Fruit fly (Drosophila melanogaster): ENCODE data around the gene Dip-C.

The Dip-C gene

dm6 chr3R:12445468-12445867 is 31.9 kb upstream of the Dip-C start:
- no peak for TF ChIP-seq Dll (optimal IDR thresholded peaks at IDR 0.05)
- no peak for TF ChIP-seq pan (optimal IDR thresholded peaks at IDR 0.05)
- TF ChIP-seq psq (optimal IDR thresholded peaks at IDR 0.05): no peak
- TF ChIP-seq usp (GFP tag; optimal IDR thresholded peaks at IDR 0.05): no peak
- TF ChIP-seq EcR (GFP tag; optimal IDR thresholded peaks at IDR 0.05): no peak
- no peak for TF ChIP-seq CG8478 (optimal IDR thresholded peaks at IDR 0.05)

- TF ChIP-seq Dll (optimal IDR thresholded peaks at IDR 0.05): no peak
- TF ChIP-seq pan (optimal IDR thresholded peaks at IDR 0.05): no peak
- TF ChIP-seq usp (GFP tag; optimal IDR thresholded peaks at IDR 0.05): no peak
- TF ChIP-seq psq (optimal IDR thresholded peaks at IDR 0.05): no peak
- no peak for TF ChIP-seq CG8478 (optimal IDR thresholded peaks at IDR 0.05)
- TF ChIP-seq EcR (GFP tag; optimal IDR thresholded peaks at IDR 0.05): no peak
Measured at dm6 chr3R:12443769-12444168, 30.2 kb upstream of the Dip-C start.

dm6 chr3R:12442601-12443533 is 29.3 kb upstream of the Dip-C start:
- TF ChIP-seq psq (optimal IDR thresholded peaks at IDR 0.05) (no peak), Dll (optimal IDR thresholded peaks at IDR 0.05) (no peak), CG8478 (optimal IDR thresholded peaks at IDR 0.05) (peak; percentile 7), pan (optimal IDR thresholded peaks at IDR 0.05) (no peak), EcR (GFP tag; optimal IDR thresholded peaks at IDR 0.05) (no peak)

- TF ChIP-seq Dll (optimal IDR thresholded peaks at IDR 0.05): no peak
- TF ChIP-seq CG8478 (optimal IDR thresholded peaks at IDR 0.05): no peak
- no peak for TF ChIP-seq pan (optimal IDR thresholded peaks at IDR 0.05)
- TF ChIP-seq psq (optimal IDR thresholded peaks at IDR 0.05): no peak
- no peak for TF ChIP-seq EcR (GFP tag; optimal IDR thresholded peaks at IDR 0.05)
- TF ChIP-seq usp (GFP tag; optimal IDR thresholded peaks at IDR 0.05): no peak
Measured at dm6 chr3R:12441008-12441606, 27.5 kb upstream of the Dip-C start.

dm6 chr3R:12439401-12440143 is 26.0 kb upstream of the Dip-C start, which contains the start of gene Desat1:
Gene Desat1 (plus strand): TSS chr3R:12439600.
- TF ChIP-seq EcR (GFP tag; optimal IDR thresholded peaks at IDR 0.05): no peak
- TF ChIP-seq Dll (optimal IDR thresholded peaks at IDR 0.05): no peak
- TF ChIP-seq CG8478 (optimal IDR thresholded peaks at IDR 0.05): no peak

dm6 chr3R:12439039-12439400 is 25.5 kb upstream of the Dip-C start, which contains the start of the genes CG17207 and CG46427:
Gene CG17207 (minus strand): TSS chr3R:12439139.
Gene CG46427 (minus strand): TSS chr3R:12439139.
- no peak for TF ChIP-seq usp (GFP tag; optimal IDR thresholded peaks at IDR 0.05)
- no peak for TF ChIP-seq EcR (GFP tag; optimal IDR thresholded peaks at IDR 0.05)
- no peak for TF ChIP-seq CG8478 (optimal IDR thresholded peaks at IDR 0.05)
- TF ChIP-seq psq (optimal IDR thresholded peaks at IDR 0.05): no peak
- TF ChIP-seq Dll (optimal IDR thresholded peaks at IDR 0.05): no peak
- TF ChIP-seq pan (optimal IDR thresholded peaks at IDR 0.05): no peak

- TF ChIP-seq CG8478 (optimal IDR thresholded peaks at IDR 0.05) (no peak), Dll (optimal IDR thresholded peaks at IDR 0.05) (no peak), usp (GFP tag; optimal IDR thresholded peaks at IDR 0.05) (no peak)
Measured at dm6 chr3R:12435948-12436347, 22.4 kb upstream of the Dip-C start, which contains the start of gene Desat2. Gene Desat2 (plus strand): TSS chr3R:12436248.

dm6 chr3R:12433764-12434163 is 20.2 kb upstream of the Dip-C start, which contains the start of the genes Aos1 and Srlp:
Gene Aos1 (minus strand): TSS chr3R:12433822.
Gene Srlp (plus strand): TSS chr3R:12434098.
- TF ChIP-seq CG8478 (optimal IDR thresholded peaks at IDR 0.05) (no peak), usp (GFP tag; optimal IDR thresholded peaks at IDR 0.05) (no peak), EcR (GFP tag; optimal IDR thresholded peaks at IDR 0.05) (no peak), pan (optimal IDR thresholded peaks at IDR 0.05) (no peak), Dll (optimal IDR thresholded peaks at IDR 0.05) (no peak)

dm6 chr3R:12431030-12431489 is 17.5 kb upstream of the Dip-C start, which contains the start of gene Prosalpha2:
Gene Prosalpha2 (plus strand): TSS chr3R:12431321.
- no peak for TF ChIP-seq usp (GFP tag; optimal IDR thresholded peaks at IDR 0.05)
- no peak for TF ChIP-seq psq (optimal IDR thresholded peaks at IDR 0.05)
- TF ChIP-seq Dll (optimal IDR thresholded peaks at IDR 0.05): no peak
- TF ChIP-seq pan (optimal IDR thresholded peaks at IDR 0.05): no peak
- TF ChIP-seq CG8478 (optimal IDR thresholded peaks at IDR 0.05): no peak
- no peak for TF ChIP-seq EcR (GFP tag; optimal IDR thresholded peaks at IDR 0.05)

dm6 chr3R:12429120-12429610 is 15.6 kb upstream of the Dip-C start, which contains the start of the genes CG5641 and CG5245:
Gene CG5641 (minus strand): TSS chr3R:12429282.
Gene CG5245 (plus strand): TSS chr3R:12429560.
- TF ChIP-seq EcR (GFP tag; optimal IDR thresholded peaks at IDR 0.05): no peak
- no peak for TF ChIP-seq pan (optimal IDR thresholded peaks at IDR 0.05)
- no peak for TF ChIP-seq CG8478 (optimal IDR thresholded peaks at IDR 0.05)
- no peak for TF ChIP-seq usp (GFP tag; optimal IDR thresholded peaks at IDR 0.05)
- TF ChIP-seq Dll (optimal IDR thresholded peaks at IDR 0.05): no peak
- TF ChIP-seq psq (optimal IDR thresholded peaks at IDR 0.05): no peak

- TF ChIP-seq CG8478 (optimal IDR thresholded peaks at IDR 0.05) (no peak), usp (GFP tag; optimal IDR thresholded peaks at IDR 0.05) (no peak), Dll (optimal IDR thresholded peaks at IDR 0.05) (no peak), EcR (GFP tag; optimal IDR thresholded peaks at IDR 0.05) (no peak), pan (optimal IDR thresholded peaks at IDR 0.05) (no peak), psq (optimal IDR thresholded peaks at IDR 0.05) (no peak)
Measured at dm6 chr3R:12426310-12426653, 12.7 kb upstream of the Dip-C start, which contains the start of gene NANS. Gene NANS (plus strand): TSS chr3R:12426578.
